Worm (Caenorhabditis elegans) whole organism, L4 larva: ENCODE results near the gene upb-1.
A peak's percentile ranks its signal among the peaks of the same experiment; 100 is the strongest.

ENCODE experiments used
- F10B5.3 ChIP-seq: sonication (generic microtip); optimal IDR thresholded peaks from 2 replicates; lab custom pipeline; 2016; ENCODE audit warnings: mild to moderate bottlenecking, missing genetic modification characterization, missing compliant biosample characterization
- F49E8.2 ChIP-seq: sonication (generic microtip); optimal IDR thresholded peaks from 2 replicates; lab custom pipeline; 2016; ENCODE audit warnings: missing compliant biosample characterization, mild to moderate bottlenecking, missing genetic modification characterization, borderline replicate concordance
- Y105C5A.15 ChIP-seq: fragments of 200-800 bp; sonication (Bioruptor generic); IDR thresholded peaks from 2 replicates; pipeline ENCODE4 v1.3.6; 2022; ENCODE audit warnings: missing genetic modification characterization, missing compliant biosample characterization
- Y75B8A.6 ChIP-seq: fragments of 200-800 bp; sonication (Bioruptor generic); IDR thresholded peaks from 2 replicates; pipeline ENCODE4 v1.3.6; 2022; ENCODE audit warnings: missing genetic modification reagents, missing genetic modification characterization, missing compliant biosample characterization
- ZK337.2 ChIP-seq: fragments of 200-800 bp; sonication (Bioruptor generic); IDR thresholded peaks from 2 replicates; pipeline ENCODE4 v1.3.6; 2022; ENCODE audit warnings: missing genetic modification reagents, missing genetic modification characterization, missing compliant biosample characterization
- ama-1 ChIP-seq: fragments of 150-350 bp; optimal IDR thresholded peaks from 2 replicates; lab custom pipeline; 2014; ENCODE audit warnings: inconsistent platforms, mixed read lengths
- arid-1 ChIP-seq: fragments of 200-800 bp; sonication (Bioruptor generic); conservative IDR thresholded peaks from 2 replicates; pipeline ENCODE4 v1.3.6; 2022; ENCODE audit warnings: missing genetic modification reagents, missing genetic modification characterization, missing compliant biosample characterization
- attf-4 ChIP-seq: sonication (generic microtip); optimal IDR thresholded peaks from 3 replicates; lab custom pipeline; 2017; ENCODE audit warnings: missing biosample characterization, missing genetic modification characterization
- ceh-32 ChIP-seq: sonication (generic microtip); optimal IDR thresholded peaks from 2 replicates; lab custom pipeline; 2016; ENCODE audit warnings: mild to moderate bottlenecking, missing genetic modification characterization, missing compliant biosample characterization; ENCODE audit not compliant: poor library complexity
- ceh-44 ChIP-seq: fragments of 200-800 bp; sonication (Bioruptor generic); IDR thresholded peaks from 2 replicates; pipeline ENCODE4 v1.3.6; 2022; ENCODE audit warnings: missing genetic modification reagents, missing genetic modification characterization, missing compliant biosample characterization
- ceh-62 ChIP-seq: sonication (generic microtip); optimal IDR thresholded peaks from 2 replicates; lab custom pipeline; 2017; ENCODE audit warnings: missing biosample characterization, missing genetic modification characterization
- cey-2 ChIP-seq: sonication (generic microtip); optimal IDR thresholded peaks from 3 replicates; lab custom pipeline; 2017; ENCODE audit warnings: missing genetic modification characterization, mild to moderate bottlenecking, missing compliant biosample characterization, antibody characterized with exemption, borderline replicate concordance; ENCODE audit not compliant: insufficient read depth
- dmd-8 ChIP-seq: fragments of 200-800 bp; sonication (Bioruptor generic); IDR thresholded peaks from 2 replicates; pipeline ENCODE4 v1.3.6; 2022; ENCODE audit warnings: missing genetic modification characterization, missing compliant biosample characterization
- dmd-9 ChIP-seq: fragments of 200-800 bp; sonication (Bioruptor generic); IDR thresholded peaks from 2 replicates; pipeline ENCODE4 v1.3.6; 2022; ENCODE audit warnings: missing genetic modification reagents, missing genetic modification characterization, missing compliant biosample characterization
- dve-1 ChIP-seq: sonication (generic microtip); optimal IDR thresholded peaks from 2 replicates; lab custom pipeline; 2017; ENCODE audit warnings: antibody characterized with exemption, mild to moderate bottlenecking, missing genetic modification characterization, missing compliant biosample characterization; ENCODE audit not compliant: insufficient read depth
- fkh-10 ChIP-seq: fragments of 150-350 bp; optimal IDR thresholded peaks from 2 replicates; lab custom pipeline; 2014; ENCODE audit warnings: missing biosample characterization, missing genetic modification reagents, missing genetic modification characterization
- hlh-30 ChIP-seq: sonication (generic microtip); optimal IDR thresholded peaks from 2 replicates; lab custom pipeline; 2017; ENCODE audit warnings: antibody characterized with exemption, mild to moderate bottlenecking, missing genetic modification characterization, missing compliant biosample characterization; ENCODE audit not compliant: insufficient read depth
- jun-1 ChIP-seq: fragments of 150-350 bp; optimal IDR thresholded peaks from 2 replicates; lab custom pipeline; 2014; ENCODE audit warnings: missing biosample characterization, missing genetic modification reagents, missing genetic modification characterization
- lin-13 ChIP-seq: fragments of 150-350 bp; optimal IDR thresholded peaks from 2 replicates; lab custom pipeline; 2014; ENCODE audit warnings: missing biosample characterization, missing genetic modification reagents, missing genetic modification characterization
- lsy-2 ChIP-seq, 2 experiments: fragments of 150-350 bp in 1 of 2; sonication (generic microtip) in 1 of 2; optimal IDR thresholded peaks; 2 replicates each; lab custom pipeline; 2014 to 2017; ENCODE audit warnings: missing biosample characterization in 2 of 2, missing genetic modification characterization in 2 of 2
- madf-5 ChIP-seq, 2 experiments: fragments of 200-800 bp; sonication (Bioruptor generic); IDR thresholded peaks; 2 replicates each; pipeline ENCODE4 v1.3.6; 2022; ENCODE audit warnings: missing compliant biosample characterization in 2 of 2, missing genetic modification characterization in 2 of 2
- madf-9 ChIP-seq: fragments of 200-800 bp; sonication (Bioruptor generic); conservative IDR thresholded peaks from 2 replicates; pipeline ENCODE4 v1.3.6; 2022; ENCODE audit warnings: missing genetic modification reagents, missing genetic modification characterization, missing compliant biosample characterization
- mdt-29 ChIP-seq: fragments of 200-800 bp; sonication (Bioruptor generic); IDR thresholded peaks from 2 replicates; pipeline ENCODE4 v1.3.6; 2022; ENCODE audit warnings: missing genetic modification reagents, missing genetic modification characterization, missing compliant biosample characterization
- mes-2 ChIP-seq: sonication (generic microtip); optimal IDR thresholded peaks from 2 replicates; lab custom pipeline; 2016; ENCODE audit warnings: missing genotype, mild to moderate bottlenecking, missing genetic modification characterization, missing compliant biosample characterization; ENCODE audit not compliant: poor library complexity, severe bottlenecking
- mxl-3 ChIP-seq: fragments of 200-800 bp; sonication (Bioruptor generic); optimal IDR thresholded peaks from 2 replicates; lab custom pipeline; 2018; ENCODE audit warnings: mild to moderate bottlenecking, missing genetic modification characterization, missing compliant biosample characterization
- nhr-10 ChIP-seq: fragments of 150-350 bp; optimal IDR thresholded peaks from 2 replicates; lab custom pipeline; 2014; ENCODE audit warnings: missing biosample characterization, missing genetic modification characterization
- nhr-102 ChIP-seq: sonication (generic microtip); optimal IDR thresholded peaks from 2 replicates; lab custom pipeline; 2016; ENCODE audit warnings: mild to moderate bottlenecking, missing genetic modification characterization, moderate library complexity, missing compliant biosample characterization
- nhr-11 ChIP-seq: fragments of 150-350 bp; optimal IDR thresholded peaks from 2 replicates; lab custom pipeline; 2014; ENCODE audit warnings: missing biosample characterization, missing genetic modification characterization
- nhr-237 ChIP-seq: sonication (generic microtip); optimal IDR thresholded peaks from 2 replicates; lab custom pipeline; 2017; ENCODE audit warnings: missing biosample characterization, missing genetic modification characterization
- nhr-28 ChIP-seq: fragments of 150-350 bp; optimal IDR thresholded peaks from 2 replicates; lab custom pipeline; 2014; ENCODE audit warnings: missing biosample characterization, missing genetic modification characterization
- nhr-6 ChIP-seq: fragments of 150-350 bp; optimal IDR thresholded peaks from 2 replicates; lab custom pipeline; 2014; ENCODE audit warnings: missing biosample characterization, missing genetic modification characterization
- nhr-76 ChIP-seq: fragments of 150-350 bp; optimal IDR thresholded peaks from 2 replicates; lab custom pipeline; 2014; ENCODE audit warnings: missing biosample characterization, missing genetic modification characterization
- nhr-77 ChIP-seq: fragments of 150-350 bp; optimal IDR thresholded peaks from 2 replicates; lab custom pipeline; 2014; ENCODE audit warnings: missing biosample characterization, missing genetic modification characterization
- pha-4 ChIP-seq, 2 experiments: fragments of 150-350 bp in 1 of 2; fragments of 200-800 bp in 1 of 2; sonication (Bioruptor generic) in 1 of 2; IDR thresholded peaks in 1 of 2; optimal IDR thresholded peaks in 1 of 2; 2 replicates each; pipeline versions ENCODE4 v1.3.6 to Lab custom; 2014 to 2022; ENCODE audit warnings: missing genetic modification characterization in 2 of 2, missing genetic modification reagents in 2 of 2, missing biosample characterization in 1 of 2, missing compliant biosample characterization in 1 of 2
- php-3 ChIP-seq: fragments of 200-800 bp; sonication (Bioruptor generic); IDR thresholded peaks from 2 replicates; pipeline ENCODE4 v1.3.6; 2022; ENCODE audit warnings: missing genetic modification reagents, missing genetic modification characterization, missing compliant biosample characterization
- pqm-1 ChIP-seq: sonication (generic microtip); optimal IDR thresholded peaks from 2 replicates; lab custom pipeline; 2017; ENCODE audit warnings: missing biosample characterization, missing genetic modification characterization
- sdz-12 ChIP-seq: fragments of 200-800 bp; sonication (Bioruptor generic); optimal IDR thresholded peaks from 2 replicates; lab custom pipeline; 2018; ENCODE audit warnings: mild to moderate bottlenecking, missing genetic modification characterization, missing compliant biosample characterization
- snpc-1.2 ChIP-seq: fragments of 200-800 bp; sonication (Bioruptor generic); IDR thresholded peaks from 2 replicates; pipeline ENCODE4 v1.3.6; 2022; ENCODE audit warnings: missing genetic modification reagents, missing genetic modification characterization, missing compliant biosample characterization
- spr-1 ChIP-seq: sonication (generic microtip); optimal IDR thresholded peaks from 2 replicates; lab custom pipeline; 2016; ENCODE audit warnings: mild to moderate bottlenecking, missing genetic modification characterization, missing compliant biosample characterization
- unc-130 ChIP-seq: sonication (generic microtip); optimal IDR thresholded peaks from 2 replicates; lab custom pipeline; 2016; ENCODE audit warnings: missing genetic modification reagents, missing genetic modification characterization, missing compliant biosample characterization
- unc-62 ChIP-seq, 3 experiments: fragments of 150-350 bp in 1 of 3; sonication (generic microtip); optimal IDR thresholded peaks in 2 of 3; peaks in 1 of 3; 1 replicate in 1 of 3; 2 replicates in 2 of 3; lab custom pipeline; 2014 to 2017; ENCODE audit warnings: missing biosample characterization in 3 of 3, missing genetic modification characterization in 3 of 3, missing genetic modification reagents in 3 of 3, missing genotype in 1 of 3
- vab-7 ChIP-seq: fragments of 200-800 bp; sonication (Bioruptor generic); IDR thresholded peaks from 2 replicates; pipeline ENCODE4 v1.3.6; 2022; ENCODE audit warnings: missing genetic modification reagents, missing genetic modification characterization, missing compliant biosample characterization
- zfp-2 ChIP-seq: sonication (generic microtip); optimal IDR thresholded peaks from 2 replicates; lab custom pipeline; 2016; ENCODE audit warnings: mild to moderate bottlenecking, missing genetic modification characterization, missing compliant biosample characterization
- ztf-11 ChIP-seq: fragments of 150-350 bp; optimal IDR thresholded peaks from 2 replicates; lab custom pipeline; 2014; ENCODE audit warnings: missing biosample characterization, missing genetic modification characterization

upb-1 gene

ce11 chrII:6331222-6331830 is 41.4 kb upstream of the upb-1 start, which contains the start of gene set-4 (continued):
- TF ChIP-seq vab-7, result 0 out of 2 replicates have a peak, but pooled peaks have one; percentile 29
- TF ChIP-seq nhr-6 (tag; lab: Kevin White, UChicago), result peak; percentile 79
- TF ChIP-seq F49E8.2 (tag; lab: Kevin White, UChicago), result no peak
- TF ChIP-seq snpc-1.2, result no peak
- TF ChIP-seq spr-1, result peak; percentile 87
- peak; percentile 62; the same call in 1 of the 2 replicates for TF ChIP-seq mdt-29
- TF ChIP-seq Y75B8A.6 (GFP tag; lab: Robert Waterston, UW), result no peak
- TF ChIP-seq dmd-9 (GFP tag; lab: Robert Waterston, UW), result no peak
- TF ChIP-seq lin-13 (GFP tag; lab: Kevin White, UChicago), result peak; percentile 87
- TF ChIP-seq nhr-102 (tag; lab: Kevin White, UChicago), result peak; percentile 87
- peak; percentile 64; the same call in 1 of the 2 replicates for TF ChIP-seq madf-9 (GFP tag; lab: Robert Waterston, UW)
- TF ChIP-seq attf-4, result no peak
- peak; percentile 79 to 95 for TF ChIP-seq lsy-2 (tag; optimal IDR thresholded peaks at IDR 0.05; lab: Kevin White, UChicago)
- peak; percentile 95 for TF ChIP-seq fkh-10 (GFP tag; lab: Kevin White, UChicago)
- TF ChIP-seq madf-5 (GFP tag; IDR thresholded peaks at IDR 0.05; lab: Robert Waterston, UW), result no peak
- TF ChIP-seq mxl-3, result peak; percentile 96
- peak; percentile 48 for TF ChIP-seq unc-130 (GFP tag; lab: Kevin White, UChicago)
- TF ChIP-seq hlh-30, result peak; percentile 95
- TF ChIP-seq ceh-44 (GFP tag; lab: Robert Waterston, UW), result no peak
- peak; percentile 32 for TF ChIP-seq pqm-1 (tag; lab: Kevin White, UChicago)
- peak; percentile 89 for TF ChIP-seq mes-2 (tag; lab: Kevin White, UChicago)
- no peak for TF ChIP-seq ceh-32
- TF ChIP-seq unc-62 (GFP tag; optimal IDR thresholded peaks at IDR 0.05 in 1 of 2; lab: Kevin White, UChicago), result peak in 1 of 2 experiments; percentile 75
- TF ChIP-seq unc-62 (tag; optimal IDR thresholded peaks at IDR 0.05; lab: Kevin White, UChicago), result no peak
- peak; percentile 94 for TF ChIP-seq dve-1
- peak; percentile 37; the same call in 1 of the 2 replicates for TF ChIP-seq arid-1 (GFP tag; lab: Robert Waterston, UW)
- no peak for TF ChIP-seq Y105C5A.15
- TF ChIP-seq ceh-62 (tag; lab: Kevin White, UChicago), result no peak
- TF ChIP-seq php-3 (GFP tag; lab: Robert Waterston, UW), result 0 out of 2 replicates have a peak, but pooled peaks have one; percentile 20
- no peak for TF ChIP-seq ZK337.2
- TF ChIP-seq pha-4 (GFP tag; IDR thresholded peaks at IDR 0.05; lab: Robert Waterston, UW), result peak; percentile 68
- peak; percentile 67 for TF ChIP-seq pha-4 (tag; optimal IDR thresholded peaks at IDR 0.05; lab: Kevin White, UChicago)
- TF ChIP-seq nhr-28 (tag; lab: Kevin White, UChicago), result peak; percentile 86
- peak; percentile 89 for TF ChIP-seq nhr-11 (tag; lab: Kevin White, UChicago)
- TF ChIP-seq jun-1 (tag; lab: Kevin White, UChicago), result peak; percentile 77
- TF ChIP-seq cey-2 (tag; lab: Kevin White, UChicago), result no peak
- no peak for TF ChIP-seq dmd-8
- TF ChIP-seq nhr-77 (tag; lab: Kevin White, UChicago), result peak; percentile 81
- TF ChIP-seq ama-1, result peak; percentile 69
- peak; percentile 23 for TF ChIP-seq nhr-10 (tag; lab: Kevin White, UChicago)
- peak; percentile 16 for TF ChIP-seq ztf-11 (tag; lab: Kevin White, UChicago)
- no peak for TF ChIP-seq nhr-237 (tag; lab: Kevin White, UChicago)
- TF ChIP-seq nhr-76, result no peak
- TF ChIP-seq zfp-2, result peak; percentile 52
- TF ChIP-seq sdz-12, result no peak
- peak; percentile 41 for TF ChIP-seq F10B5.3 (tag; lab: Kevin White, UChicago)
- TF ChIP-seq, all 104 proteins: peak for 59
